Fruit fly (Drosophila melanogaster) whole organism, embryonic: ENCODE data around the gene mthl9.

Experiments
- Asciz ChIP-seq: fragments of 200-800 bp; sonication (Bioruptor generic); optimal IDR thresholded peaks from 2 replicates; lab custom pipeline; 2017; ENCODE audit warnings: missing biosample characterization, mild to moderate bottlenecking, missing genetic modification characterization, missing genetic modification reagents
- Awh ChIP-seq: fragments of 200-800 bp; sonication (Bioruptor generic); IDR thresholded peaks from 2 replicates; pipeline ENCODE4, ENCODE4 v1.3.6; 2022; ENCODE audit warnings: missing biosample characterization, missing genetic modification characterization
- Bdp1 ChIP-seq: fragments of 200-800 bp; sonication (Bioruptor generic); optimal IDR thresholded peaks from 3 replicates; lab custom pipeline; 2016; ENCODE audit warnings: missing biosample characterization, missing genetic modification characterization
- CG11093 ChIP-seq: fragments of 200-800 bp; sonication (Bioruptor generic); IDR thresholded peaks from 3 replicates; pipeline ENCODE4 v1.3.6; 2022; ENCODE audit warnings: missing biosample characterization, missing genetic modification characterization
- CG12219 ChIP-seq: fragments of 200-800 bp; sonication (Bioruptor generic); optimal IDR thresholded peaks from 3 replicates; lab custom pipeline; 2018; ENCODE audit warnings: missing biosample characterization, mild to moderate bottlenecking, missing genetic modification characterization
- CG1233 ChIP-seq: fragments of 200-800 bp; sonication (Bioruptor generic); optimal IDR thresholded peaks from 4 replicates; lab custom pipeline; 2018; ENCODE audit warnings: missing biosample characterization, mild to moderate bottlenecking, missing genetic modification characterization
- CG13424 ChIP-seq: fragments of 200-800 bp; sonication (Bioruptor generic); optimal IDR thresholded peaks from 2 replicates; lab custom pipeline; 2019; ENCODE audit warnings: missing biosample characterization, mild to moderate bottlenecking, missing genetic modification characterization, moderate library complexity
- CG1529 ChIP-seq: fragments of 200-800 bp; sonication (Bioruptor generic); optimal IDR thresholded peaks from 3 replicates; lab custom pipeline; 2018; ENCODE audit warnings: missing biosample characterization, missing genetic modification characterization
- CG15601 ChIP-seq: fragments of 200-800 bp; sonication (Bioruptor generic); optimal IDR thresholded peaks from 3 replicates; lab custom pipeline; 2019; ENCODE audit warnings: missing biosample characterization, mild to moderate bottlenecking, missing genetic modification characterization, moderate library complexity
- CG17361 ChIP-seq: fragments of 200-800 bp; sonication (Bioruptor generic); IDR thresholded peaks from 3 replicates; pipeline ENCODE4 v1.3.6; 2022; ENCODE audit warnings: missing biosample characterization, missing genetic modification characterization
- CG1792 ChIP-seq: fragments of 200-800 bp; sonication (Bioruptor generic); optimal IDR thresholded peaks from 2 replicates; lab custom pipeline; 2016; ENCODE audit warnings: missing biosample characterization, missing genetic modification characterization
- CG18262 ChIP-seq: fragments of 200-800 bp; optimal IDR thresholded peaks from 3 replicates; lab custom pipeline; 2019; ENCODE audit warnings: missing biosample characterization, mild to moderate bottlenecking, missing genetic modification characterization, moderate library complexity
- CG18764 ChIP-seq: fragments of 200-800 bp; sonication (Bioruptor generic); optimal IDR thresholded peaks from 3 replicates; lab custom pipeline; 2016; ENCODE audit warnings: missing biosample characterization, missing genetic modification characterization
- CG2116 ChIP-seq: fragments of 200-800 bp; sonication (Bioruptor generic); optimal IDR thresholded peaks from 3 replicates; lab custom pipeline; 2018; ENCODE audit warnings: missing biosample characterization, mild to moderate bottlenecking, missing genetic modification characterization
- CG2120 ChIP-seq: fragments of 200-800 bp; sonication (Bioruptor generic); optimal IDR thresholded peaks from 3 replicates; lab custom pipeline; 2016; ENCODE audit warnings: missing biosample characterization, missing genetic modification characterization
- CG2678 ChIP-seq: fragments of 200-800 bp; sonication (Bioruptor generic); optimal IDR thresholded peaks from 3 replicates; lab custom pipeline; 2019; ENCODE audit warnings: missing biosample characterization, mild to moderate bottlenecking, missing genetic modification characterization, moderate library complexity
- CG31365 ChIP-seq: fragments of 200-800 bp; sonication (Bioruptor generic); optimal IDR thresholded peaks from 2 replicates; lab custom pipeline; 2018; ENCODE audit warnings: missing biosample characterization, mild to moderate bottlenecking, missing genetic modification characterization
- CG31388 ChIP-seq: fragments of 200-800 bp; sonication (Bioruptor generic); optimal IDR thresholded peaks from 2 replicates; lab custom pipeline; 2016; ENCODE audit warnings: missing biosample characterization, missing genetic modification characterization
- CG33557 ChIP-seq: fragments of 200-800 bp; sonication (Bioruptor generic); optimal IDR thresholded peaks from 2 replicates; lab custom pipeline; 2019; ENCODE audit warnings: missing biosample characterization, mild to moderate bottlenecking, missing genetic modification characterization, moderate library complexity
- CG5245 ChIP-seq: fragments of 200-800 bp; sonication (Bioruptor generic); optimal IDR thresholded peaks from 3 replicates; lab custom pipeline; 2016; ENCODE audit warnings: missing biosample characterization, missing genetic modification characterization
- CG6254 ChIP-seq: fragments of 200-800 bp; sonication (Bioruptor generic); optimal IDR thresholded peaks from 3 replicates; lab custom pipeline; 2017; ENCODE audit warnings: mild to moderate bottlenecking, missing biosample characterization, missing genetic modification reagents, missing genetic modification characterization
- CG6683 ChIP-seq: fragments of 200-800 bp; sonication (Bioruptor generic); optimal IDR thresholded peaks from 2 replicates; lab custom pipeline; 2017; ENCODE audit warnings: missing biosample characterization, mild to moderate bottlenecking, missing genetic modification characterization, missing genetic modification reagents
- Chrac-16 ChIP-seq: fragments of 200-800 bp; sonication (Bioruptor generic); optimal IDR thresholded peaks from 3 replicates; lab custom pipeline; 2016; ENCODE audit warnings: missing biosample characterization, missing genetic modification characterization
- D ChIP-seq, 2 experiments: fragments of 200-800 bp in 1 of 2; fragments of >200 bp in 1 of 2; sonication (Bioruptor generic) in 1 of 2; optimal IDR thresholded peaks; 2 replicates in 1 of 2; 3 replicates in 1 of 2; lab custom pipeline; 2017; ENCODE audit warnings: mild to moderate bottlenecking in 1 of 2, missing biosample characterization in 1 of 2, missing genetic modification characterization in 1 of 2, missing genetic modification reagents in 1 of 2
- Dfd ChIP-seq, 2 experiments: fragments of >200 bp; optimal IDR thresholded peaks; 2 replicates each; lab custom pipeline; 2017; ENCODE audit warnings: missing biosample characterization in 2 of 2, missing genetic modification characterization in 2 of 2
- Dip2 ChIP-seq: fragments of 200-800 bp; sonication (Bioruptor generic); IDR thresholded peaks from 2 replicates; pipeline ENCODE4 v1.3.6; 2022; ENCODE audit warnings: missing biosample characterization, missing genetic modification characterization
- Hand ChIP-seq: fragments of 200-800 bp; sonication (Bioruptor generic); optimal IDR thresholded peaks from 2 replicates; lab custom pipeline; 2017; ENCODE audit warnings: mild to moderate bottlenecking, missing biosample characterization, missing genetic modification reagents, missing genetic modification characterization
- Hmr ChIP-seq: fragments of 200-800 bp; sonication (Bioruptor generic); optimal IDR thresholded peaks from 3 replicates; lab custom pipeline; 2017; ENCODE audit warnings: mild to moderate bottlenecking, missing biosample characterization, missing genetic modification reagents, missing genetic modification characterization
- Hr51 ChIP-seq, 2 experiments: fragments of 200-800 bp; sonication (Bioruptor generic); optimal IDR thresholded peaks; 2 replicates in 1 of 2; 3 replicates in 1 of 2; lab custom pipeline; 2016 to 2018; ENCODE audit warnings: missing biosample characterization in 2 of 2, missing genetic modification characterization in 2 of 2, mild to moderate bottlenecking in 1 of 2, moderate library complexity in 1 of 2
- Mad ChIP-seq: fragments of 200-800 bp; sonication (Bioruptor generic); optimal IDR thresholded peaks from 2 replicates; lab custom pipeline; 2016; ENCODE audit warnings: missing biosample characterization, missing genetic modification characterization
- Xbp1 ChIP-seq: fragments of 200-800 bp; sonication (Bioruptor generic); optimal IDR thresholded peaks from 3 replicates; lab custom pipeline; 2016; ENCODE audit warnings: missing biosample characterization, mild to moderate bottlenecking, missing genetic modification characterization
- az2 ChIP-seq: fragments of 200-800 bp; sonication (Bioruptor generic); optimal IDR thresholded peaks from 3 replicates; lab custom pipeline; 2016; ENCODE audit warnings: missing biosample characterization, missing genetic modification characterization
- bowl ChIP-seq: fragments of 200-800 bp; sonication (Bioruptor generic); IDR thresholded peaks from 2 replicates; pipeline ENCODE4 v1.3.6; 2022; ENCODE audit warnings: missing biosample characterization, missing genetic modification characterization
- chinmo ChIP-seq: fragments of 200-800 bp; sonication (Bioruptor generic); IDR thresholded peaks from 4 replicates; pipeline ENCODE4 v1.3.6; 2022; ENCODE audit warnings: missing biosample characterization, missing genetic modification characterization; ENCODE audit not compliant: partially characterized antibody
- cwo ChIP-seq: fragments of 200-800 bp; sonication (Bioruptor generic); optimal IDR thresholded peaks from 3 replicates; lab custom pipeline; 2017; ENCODE audit warnings: missing biosample characterization, missing genetic modification characterization, mild to moderate bottlenecking, moderate library complexity, missing genetic modification reagents
- dimm ChIP-seq: fragments of 200-800 bp; sonication (Bioruptor generic); IDR thresholded peaks from 2 replicates; pipeline ENCODE4 v1.3.6; 2022; ENCODE audit warnings: missing biosample characterization, missing genetic modification characterization
- fd3F ChIP-seq: fragments of 200-800 bp; sonication (Bioruptor generic); optimal IDR thresholded peaks from 2 replicates; lab custom pipeline; 2018; ENCODE audit warnings: missing biosample characterization, mild to moderate bottlenecking, missing genetic modification characterization, moderate library complexity
- gem ChIP-seq: fragments of 200-800 bp; sonication (Bioruptor generic); optimal IDR thresholded peaks from 2 replicates; lab custom pipeline; 2019; ENCODE audit warnings: missing biosample characterization, mild to moderate bottlenecking, missing genetic modification characterization, moderate library complexity
- grau ChIP-seq: fragments of 200-800 bp; optimal IDR thresholded peaks from 3 replicates; lab custom pipeline; 2019; ENCODE audit warnings: missing biosample characterization, mild to moderate bottlenecking, missing genetic modification characterization, moderate library complexity
- kah ChIP-seq: fragments of 200-800 bp; sonication (Bioruptor generic); optimal IDR thresholded peaks from 2 replicates; lab custom pipeline; 2018; ENCODE audit warnings: missing biosample characterization, mild to moderate bottlenecking, missing genetic modification characterization
- lbe ChIP-seq: fragments of 200-800 bp; sonication (Bioruptor generic); optimal IDR thresholded peaks from 2 replicates; lab custom pipeline; 2016; ENCODE audit warnings: missing biosample characterization, mild to moderate bottlenecking, missing genetic modification characterization
- lmd ChIP-seq: fragments of 200-800 bp; sonication (Bioruptor generic); IDR thresholded peaks from 2 replicates; pipeline ENCODE4 v1.3.6; 2022; ENCODE audit warnings: missing biosample characterization, missing genetic modification characterization
- nmo ChIP-seq: fragments of 200-800 bp; sonication (Bioruptor generic); optimal IDR thresholded peaks from 2 replicates; lab custom pipeline; 2018; ENCODE audit warnings: missing biosample characterization, mild to moderate bottlenecking, missing genetic modification characterization, moderate library complexity
- phol ChIP-seq: fragments of 200-800 bp; sonication (Bioruptor generic); optimal IDR thresholded peaks from 3 replicates; lab custom pipeline; 2018; ENCODE audit warnings: missing biosample characterization, mild to moderate bottlenecking, missing genetic modification characterization, moderate library complexity
- pum ChIP-seq: fragments of 200-800 bp; sonication (Bioruptor generic); optimal IDR thresholded peaks from 2 replicates; lab custom pipeline; 2016; ENCODE audit warnings: missing biosample characterization, missing genetic modification characterization
- sd ChIP-seq: fragments of 200-800 bp; sonication (Bioruptor generic); optimal IDR thresholded peaks from 3 replicates; lab custom pipeline; 2018; ENCODE audit warnings: missing biosample characterization, mild to moderate bottlenecking, missing genetic modification characterization, moderate library complexity
- tll ChIP-seq, 2 experiments: fragments of 200-800 bp in 1 of 2; fragments of >200 bp in 1 of 2; sonication (Bioruptor generic) in 1 of 2; optimal IDR thresholded peaks; 2 replicates each; lab custom pipeline; 2017 to 2019; ENCODE audit warnings: missing biosample characterization in 2 of 2, missing genetic modification characterization in 2 of 2, mild to moderate bottlenecking in 1 of 2, moderate library complexity in 1 of 2
- trem ChIP-seq: fragments of 200-800 bp; optimal IDR thresholded peaks from 3 replicates; lab custom pipeline; 2019; ENCODE audit warnings: missing biosample characterization, mild to moderate bottlenecking, missing genetic modification characterization, moderate library complexity

The mthl9 gene

dm6 chr3L:294841-295408, 37.2 kb downstream of the mthl9 start:
- TF ChIP-seq CG6683 (GFP tag; lab: Kevin White, UChicago) (no peak), Bdp1 (no peak), CG1233 (peak; percentile 13), chinmo (0 out of 4 replicates have a peak, but pooled peaks have one; percentile 63), cwo (GFP tag; lab: Kevin White, UChicago) (no peak), CG31388 (no peak), Xbp1 (GFP tag; lab: Kevin White, UChicago) (peak; percentile 16), CG13424 (tag; lab: Kevin White, UChicago) (peak; percentile 28), CG17361 (GFP tag; lab: Robert Waterston, UW) (peak; percentile 64), CG1792 (GFP tag; lab: Kevin White, UChicago) (no peak), CG6254 (GFP tag; lab: Kevin White, UChicago) (peak; percentile 21), dimm (GFP tag; lab: Robert Waterston, UW) (no peak), CG12219 (peak; percentile 23), Hand (GFP tag; lab: Kevin White, UChicago) (no peak), CG18764 (peak; percentile 3), az2 (GFP tag; lab: Kevin White, UChicago) (peak; percentile 47), Awh (GFP tag; lab: Robert Waterston, UW) (no peak), kah (GFP tag; lab: Kevin White, UChicago) (peak; percentile 15), D (optimal IDR thresholded peaks at IDR 0.05; lab: Kevin White, UChicago) (no peak), D (GFP tag; optimal IDR thresholded peaks at IDR 0.05; lab: Kevin White, UChicago) (peak; percentile 62), nmo (GFP tag; lab: Kevin White, UChicago) (peak; percentile 71), pum (GFP tag; lab: Kevin White, UChicago) (peak; percentile 8), CG2120 (no peak), tll (GFP tag; optimal IDR thresholded peaks at IDR 0.05; lab: Kevin White, UChicago) (no peak), CG2116 (GFP tag; lab: Kevin White, UChicago) (no peak), Dfd (GFP tag; optimal IDR thresholded peaks at IDR 0.05; lab: Kevin White, UChicago) (no peak), Hmr (GFP tag; lab: Kevin White, UChicago) (no peak), grau (tag; lab: Kevin White, UChicago) (peak; percentile 25), Mad (GFP tag; lab: Kevin White, UChicago) (no peak), lbe (GFP tag; lab: Kevin White, UChicago) (no peak), bowl (no peak), Chrac-16 (peak; percentile 47), fd3F (GFP tag; lab: Kevin White, UChicago) (no peak), Dip2 (no peak), CG2678 (peak; percentile 47), trem (peak; percentile 36), lmd (GFP tag; lab: Robert Waterston, UW) (peak; percentile 14; the same call in 1 of the 2 replicates), CG31365 (tag; lab: Kevin White, UChicago) (no peak), CG1529 (GFP tag; lab: Kevin White, UChicago) (peak; percentile 16), phol (tag; lab: Kevin White, UChicago) (peak; percentile 62), CG15601 (peak; percentile 54), sd (tag; lab: Kevin White, UChicago) (no peak), CG18262 (tag; lab: Kevin White, UChicago) (peak; percentile 70), gem (tag; lab: Kevin White, UChicago) (peak; percentile 66), Hr51 (GFP tag; optimal IDR thresholded peaks at IDR 0.05; lab: Kevin White, UChicago) (no peak), CG5245 (peak; percentile 22), CG33557 (peak; percentile 37), CG11093 (GFP tag; lab: Robert Waterston, UW) (0 out of 3 replicates have a peak, but pooled peaks have one; percentile 29), Asciz (peak; percentile 18)
